2 worm cellular contexts compared by ENCODE assay signal in genomic region chrIV:13574733-13575132, ce11.
TF ChIP-seq lines count a peak whose summit lies in the region.

Gene srd-10, plus strand, starts transcription at chrIV:13575033.

TF ChIP-seq in whole organism, L1 larva, 84 proteins besides CTCF, POLR2A, EP300 and RAD21:
- no peak for TF ChIP-seq rnt-1 (tag; optimal IDR thresholded peaks at IDR 0.05; lab: Kevin White, UChicago)
- peak; percentile 24 for TF ChIP-seq nhr-85 (tag; lab: Kevin White, UChicago)

TF ChIP-seq in whole organism, L4 larva, 104 proteins besides CTCF, POLR2A, EP300 and RAD21:
- TF ChIP-seq Y105C5A.15 (GFP tag; IDR thresholded peaks at IDR 0.05; lab: Robert Waterston, UW) (no peak), aha-1 (tag; lab: Kevin White, UChicago) (peak; percentile 46)
TF ChIP-seq in whole organism, L4 larva: peak in this region for 1.

Comparison
In these comparisons a context has a peak if more than half of its experiments do, and no peak if none do; other contexts are left out.
1. Of the 29 proteins assayed by ChIP-seq in both whole organism, L4 larva and whole organism, L1 larva: peak only in whole organism, L4 larva: aha-1; only in whole organism, L1 larva: none; in both: none; in neither: 28.